Fruit fly (Drosophila melanogaster) whole organism, prepupa: ENCODE measurements around the gene CG14088.

ENCODE experiments used
- CG10631 ChIP-seq: fragments of 200-800 bp; sonication (Bioruptor generic); optimal IDR thresholded peaks from 2 replicates; lab custom pipeline; 2016; ENCODE audit warnings: missing biosample characterization, missing genetic modification characterization
- CG11294 ChIP-seq: fragments of 200-800 bp; sonication (Bioruptor generic); IDR thresholded peaks from 2 replicates; pipeline ENCODE4 v1.3.6; 2022; ENCODE audit warnings: missing biosample characterization, missing genetic modification characterization
- CG11762 ChIP-seq: fragments of 200-800 bp; sonication (Bioruptor generic); optimal IDR thresholded peaks from 3 replicates; lab custom pipeline; 2016; ENCODE audit warnings: missing biosample characterization, missing genetic modification characterization; ENCODE audit not compliant: insufficient read depth
- CG15336 ChIP-seq: fragments of 200-800 bp; sonication (Bioruptor generic); IDR thresholded peaks from 2 replicates; pipeline ENCODE4 v1.3.6; 2022; ENCODE audit warnings: missing biosample characterization, missing genetic modification characterization
- CG1621 ChIP-seq: fragments of 200-800 bp; sonication (Bioruptor generic); optimal IDR thresholded peaks from 3 replicates; lab custom pipeline; 2018; ENCODE audit warnings: missing biosample characterization, mild to moderate bottlenecking, missing genetic modification characterization
- CG3032 ChIP-seq: fragments of 200-800 bp; optimal IDR thresholded peaks from 2 replicates; lab custom pipeline; 2019; ENCODE audit warnings: missing biosample characterization, mild to moderate bottlenecking, missing genetic modification characterization, moderate library complexity
- CG31627 ChIP-seq: fragments of 200-800 bp; sonication (Bioruptor generic); optimal IDR thresholded peaks from 3 replicates; lab custom pipeline; 2016; ENCODE audit warnings: missing biosample characterization, missing genetic modification characterization
- CG32006 ChIP-seq: fragments of 200-800 bp; sonication (Bioruptor generic); optimal IDR thresholded peaks from 3 replicates; lab custom pipeline; 2017; ENCODE audit warnings: missing biosample characterization, mild to moderate bottlenecking, missing genetic modification characterization
- CG34406 ChIP-seq: fragments of 200-800 bp; sonication (Bioruptor generic); optimal IDR thresholded peaks from 3 replicates; lab custom pipeline; 2016; ENCODE audit warnings: missing biosample characterization, missing genetic modification characterization
- CG3919 ChIP-seq: fragments of 200-800 bp; sonication (Bioruptor generic); optimal IDR thresholded peaks from 3 replicates; lab custom pipeline; 2016; ENCODE audit warnings: missing biosample characterization, missing genetic modification characterization
- CG4318 ChIP-seq: fragments of 200-800 bp; sonication (Bioruptor generic); optimal IDR thresholded peaks from 3 replicates; lab custom pipeline; 2017; ENCODE audit warnings: missing biosample characterization, mild to moderate bottlenecking, missing genetic modification characterization
- CG6163 ChIP-seq: fragments of 200-800 bp; sonication (Bioruptor generic); IDR thresholded peaks from 3 replicates; pipeline ENCODE4 v1.3.6; 2022; ENCODE audit warnings: missing biosample characterization, missing genetic modification characterization
- CG6276 ChIP-seq: fragments of 200-800 bp; sonication (Bioruptor generic); optimal IDR thresholded peaks from 2 replicates; lab custom pipeline; 2017; ENCODE audit warnings: missing biosample characterization, mild to moderate bottlenecking, missing genetic modification characterization
- CG6792 ChIP-seq: fragments of 200-800 bp; sonication (Bioruptor generic); optimal IDR thresholded peaks from 3 replicates; lab custom pipeline; 2016; ENCODE audit warnings: missing biosample characterization, missing genetic modification characterization
- CG6808 ChIP-seq: fragments of 200-800 bp; sonication (Bioruptor generic); optimal IDR thresholded peaks from 3 replicates; lab custom pipeline; 2017; ENCODE audit warnings: missing biosample characterization, missing genetic modification characterization, mild to moderate bottlenecking, moderate library complexity, missing genetic modification reagents
- CG7368 ChIP-seq: fragments of 200-800 bp; sonication (Bioruptor generic); optimal IDR thresholded peaks from 3 replicates; lab custom pipeline; 2016; ENCODE audit warnings: missing biosample characterization, missing genetic modification characterization
- CG8119 ChIP-seq: fragments of 200-800 bp; sonication (Bioruptor generic); IDR thresholded peaks from 3 replicates; pipeline ENCODE4 v1.3.6; 2022; ENCODE audit warnings: missing biosample characterization, missing genetic modification characterization
- CG8319 ChIP-seq: fragments of 200-800 bp; sonication (Bioruptor generic); optimal IDR thresholded peaks from 3 replicates; lab custom pipeline; 2016; ENCODE audit warnings: missing biosample characterization, missing genetic modification characterization
- CG8632 ChIP-seq: fragments of 200-800 bp; sonication (Bioruptor generic); optimal IDR thresholded peaks from 3 replicates; lab custom pipeline; 2016; ENCODE audit warnings: missing biosample characterization, missing genetic modification characterization
- CG9139 ChIP-seq: fragments of 200-800 bp; sonication (Bioruptor generic); optimal IDR thresholded peaks from 3 replicates; lab custom pipeline; 2017; ENCODE audit warnings: missing biosample characterization, mild to moderate bottlenecking, missing genetic modification characterization
- Eip75B ChIP-seq: fragments of 200-800 bp; sonication (Bioruptor generic); optimal IDR thresholded peaks from 3 replicates; lab custom pipeline; 2016; ENCODE audit warnings: missing biosample characterization, missing genetic modification characterization
- Eip78C ChIP-seq: fragments of 200-800 bp; sonication (Bioruptor generic); peaks from one replicate; lab custom pipeline; 2016; ENCODE audit warnings: missing biosample characterization, missing genetic modification characterization
- Ets21C ChIP-seq: fragments of 200-800 bp; sonication (Bioruptor generic); optimal IDR thresholded peaks from 3 replicates; lab custom pipeline; 2016; ENCODE audit warnings: missing biosample characterization, missing genetic modification characterization
- Gug ChIP-seq: fragments of 200-800 bp; sonication (Bioruptor generic); IDR thresholded peaks from 2 replicates; pipeline ENCODE4 v1.3.6; 2022; ENCODE audit warnings: missing biosample characterization, missing genetic modification characterization
- Hr4 ChIP-seq: fragments of 200-800 bp; sonication (Bioruptor generic); optimal IDR thresholded peaks from 3 replicates; lab custom pipeline; 2016; ENCODE audit warnings: missing biosample characterization, missing genetic modification characterization
- Lpt ChIP-seq: fragments of 200-800 bp; sonication (Bioruptor generic); optimal IDR thresholded peaks from 3 replicates; lab custom pipeline; 2016; ENCODE audit warnings: missing biosample characterization, missing genetic modification characterization
- Met ChIP-seq: fragments of 200-800 bp; sonication (Bioruptor generic); optimal IDR thresholded peaks from 3 replicates; lab custom pipeline; 2016; ENCODE audit warnings: missing biosample characterization, missing genetic modification characterization
- OdsH ChIP-seq: fragments of 200-800 bp; sonication (Bioruptor generic); optimal IDR thresholded peaks from 3 replicates; lab custom pipeline; 2016; ENCODE audit warnings: missing biosample characterization, missing genetic modification characterization
- Sox102F ChIP-seq: fragments of 200-800 bp; sonication (Bioruptor generic); optimal IDR thresholded peaks from 2 replicates; lab custom pipeline; 2016; ENCODE audit warnings: missing biosample characterization, mild to moderate bottlenecking, missing genetic modification characterization
- Sox14 ChIP-seq: fragments of 200-800 bp; sonication (Bioruptor generic); optimal IDR thresholded peaks from 3 replicates; lab custom pipeline; 2016; ENCODE audit warnings: missing biosample characterization, missing genetic modification characterization
- Sox15 ChIP-seq: fragments of 200-800 bp; sonication (Bioruptor generic); optimal IDR thresholded peaks from 3 replicates; lab custom pipeline; 2016; ENCODE audit warnings: missing biosample characterization, missing genetic modification characterization
- achi ChIP-seq: fragments of 200-800 bp; sonication (Bioruptor generic); optimal IDR thresholded peaks from 3 replicates; lab custom pipeline; 2016; ENCODE audit warnings: missing biosample characterization, missing genetic modification characterization
- cyc ChIP-seq: fragments of 200-800 bp; sonication (Bioruptor generic); optimal IDR thresholded peaks from 3 replicates; lab custom pipeline; 2016; ENCODE audit warnings: missing biosample characterization, missing genetic modification characterization
- dsx ChIP-seq: fragments of 200-800 bp; optimal IDR thresholded peaks from 3 replicates; lab custom pipeline; 2019; ENCODE audit warnings: missing biosample characterization, mild to moderate bottlenecking, missing genetic modification characterization, moderate library complexity; ENCODE audit not compliant: poor library complexity, severe bottlenecking
- eg ChIP-seq: fragments of 200-800 bp; sonication (Bioruptor generic); IDR thresholded peaks from 3 replicates; pipeline ENCODE4 v1.3.6; 2022; ENCODE audit warnings: missing biosample characterization, missing genetic modification characterization
- esn ChIP-seq: fragments of 200-800 bp; sonication (Bioruptor generic); optimal IDR thresholded peaks from 2 replicates; lab custom pipeline; 2016; ENCODE audit warnings: missing biosample characterization, mild to moderate bottlenecking, missing genetic modification characterization, moderate library complexity
- fd59A ChIP-seq: fragments of 200-800 bp; sonication (Bioruptor generic); optimal IDR thresholded peaks from 2 replicates; lab custom pipeline; 2017; ENCODE audit warnings: missing biosample characterization, mild to moderate bottlenecking, missing genetic modification characterization, missing genetic modification reagents
- fd85E ChIP-seq: fragments of 200-800 bp; sonication (Bioruptor generic); optimal IDR thresholded peaks from 3 replicates; lab custom pipeline; 2016; ENCODE audit warnings: missing biosample characterization, missing genetic modification characterization
- fkh ChIP-seq: fragments of 200-800 bp; sonication (Bioruptor generic); optimal IDR thresholded peaks from 3 replicates; lab custom pipeline; 2017; ENCODE audit warnings: missing biosample characterization, mild to moderate bottlenecking, missing genetic modification characterization, moderate library complexity
- pdm3 ChIP-seq: fragments of 200-800 bp; sonication (Bioruptor generic); optimal IDR thresholded peaks from 3 replicates; lab custom pipeline; 2016; ENCODE audit warnings: missing biosample characterization, missing genetic modification characterization
- salr ChIP-seq, 2 experiments: fragments of 200-800 bp; sonication (Bioruptor generic); optimal IDR thresholded peaks; 3 replicates each; lab custom pipeline; 2016 to 2018; ENCODE audit warnings: missing biosample characterization in 2 of 2, missing genetic modification characterization in 2 of 2, mild to moderate bottlenecking in 1 of 2
- spab ChIP-seq: fragments of 200-800 bp; sonication (Bioruptor generic); optimal IDR thresholded peaks from 2 replicates; lab custom pipeline; 2017; ENCODE audit warnings: missing biosample characterization, mild to moderate bottlenecking, missing genetic modification characterization, missing genetic modification reagents
- ss ChIP-seq, 2 experiments: fragments of 200-800 bp; sonication (Bioruptor generic); optimal IDR thresholded peaks; 2 replicates in 1 of 2; 3 replicates in 1 of 2; lab custom pipeline; 2017 to 2018; ENCODE audit warnings: mild to moderate bottlenecking in 2 of 2, missing biosample characterization in 2 of 2, missing genetic modification characterization in 2 of 2, moderate library complexity in 1 of 2
- svp ChIP-seq: fragments of 200-800 bp; sonication (Bioruptor generic); peaks from one replicate; lab custom pipeline; 2016; ENCODE audit warnings: missing biosample characterization, missing genetic modification characterization
- topi ChIP-seq: fragments of 200-800 bp; sonication (Bioruptor generic); optimal IDR thresholded peaks from 3 replicates; lab custom pipeline; 2016; ENCODE audit warnings: missing biosample characterization, missing genetic modification characterization
- vri ChIP-seq: fragments of 200-800 bp; sonication (Bioruptor generic); optimal IDR thresholded peaks from 3 replicates; lab custom pipeline; 2016; ENCODE audit warnings: missing biosample characterization, mild to moderate bottlenecking, missing genetic modification characterization

CG14088 gene

dm6 chr3L:19270542-19270941 is at the start of gene CG14088:
Gene CG14088, minus strand, starts transcription at chr3L:19270642.
- TF ChIP-seq CG32006 (GFP tag; lab: Kevin White, UChicago): no peak
- TF ChIP-seq fkh (GFP tag; lab: Kevin White, UChicago): no peak
- no peak for TF ChIP-seq CG6792 (GFP tag; lab: Kevin White, UChicago)
- TF ChIP-seq CG11762: no peak
- TF ChIP-seq Eip78C (GFP tag; lab: Kevin White, UChicago): no peak
- no peak for TF ChIP-seq Sox15 (GFP tag; lab: Kevin White, UChicago)
- TF ChIP-seq Eip75B (GFP tag; lab: Kevin White, UChicago): no peak
- TF ChIP-seq dsx (GFP tag; lab: Kevin White, UChicago): no peak
- TF ChIP-seq OdsH: no peak
- TF ChIP-seq vri: no peak
- no peak for TF ChIP-seq fd59A (GFP tag; lab: Kevin White, UChicago)
- TF ChIP-seq topi: no peak
- no peak for TF ChIP-seq CG8632 (GFP tag; lab: Kevin White, UChicago)

- TF ChIP-seq CG6276 (GFP tag; lab: Kevin White, UChicago) (no peak), Ets21C (GFP tag; lab: Kevin White, UChicago) (no peak), pdm3 (GFP tag; lab: Kevin White, UChicago) (no peak), svp (GFP tag; lab: Kevin White, UChicago) (no peak), CG9139 (no peak), CG11294 (no peak), Sox102F (GFP tag; lab: Kevin White, UChicago) (no peak), CG3032 (no peak), CG15336 (GFP tag; lab: Robert Waterston, UW) (0 out of 2 replicates have a peak, but pooled peaks have one; percentile 17), Met (GFP tag; lab: Kevin White, UChicago) (no peak), Hr4 (GFP tag; lab: Kevin White, UChicago) (peak; percentile 33), achi (GFP tag; lab: Kevin White, UChicago) (no peak), CG10631 (GFP tag; lab: Kevin White, UChicago) (peak; percentile 0), fd85E (GFP tag; lab: Kevin White, UChicago) (no peak), OdsH (no peak), spab (GFP tag; lab: Kevin White, UChicago) (no peak), CG32006 (GFP tag; lab: Kevin White, UChicago) (peak; percentile 56), Eip78C (GFP tag; lab: Kevin White, UChicago) (peak; percentile 33), fd59A (GFP tag; lab: Kevin White, UChicago) (no peak), CG7368 (GFP tag; lab: Kevin White, UChicago) (no peak), cyc (no peak), vri (no peak), fkh (GFP tag; lab: Kevin White, UChicago) (no peak), salr (GFP tag; optimal IDR thresholded peaks at IDR 0.05; lab: Kevin White, UChicago) (no peak), CG4318 (peak; percentile 25)
These were observed 46.2 kb upstream of the CG14088 start for dm6 chr3L:19316638-19317037.

- no peak for TF ChIP-seq CG3032
- TF ChIP-seq Lpt (GFP tag; lab: Kevin White, UChicago): peak; percentile 91
- TF ChIP-seq Eip78C (GFP tag; lab: Kevin White, UChicago): no peak
- TF ChIP-seq pdm3 (GFP tag; lab: Kevin White, UChicago): peak; percentile 76
- TF ChIP-seq achi (GFP tag; lab: Kevin White, UChicago): peak; percentile 71
- TF ChIP-seq Eip75B (GFP tag; lab: Kevin White, UChicago): peak; percentile 37
- no peak for TF ChIP-seq ss (GFP tag; optimal IDR thresholded peaks at IDR 0.05; lab: Kevin White, UChicago)
- TF ChIP-seq Ets21C (GFP tag; lab: Kevin White, UChicago): no peak
- TF ChIP-seq eg: peak; percentile 93
- TF ChIP-seq esn: no peak
- TF ChIP-seq CG8119 (GFP tag; lab: Robert Waterston, UW): peak; percentile 88
- no peak for TF ChIP-seq Sox15 (GFP tag; lab: Kevin White, UChicago)
- no peak for TF ChIP-seq CG6792 (GFP tag; lab: Kevin White, UChicago)
- peak; percentile 70 for TF ChIP-seq CG3919 (GFP tag; lab: Kevin White, UChicago)
- no peak for TF ChIP-seq Met (GFP tag; lab: Kevin White, UChicago)
- peak; percentile 87 for TF ChIP-seq CG11294
- peak in 1 of 2 experiments; percentile 73 for TF ChIP-seq salr (GFP tag; optimal IDR thresholded peaks at IDR 0.05; lab: Kevin White, UChicago)
- peak; percentile 94 for TF ChIP-seq CG6163 (GFP tag; lab: Robert Waterston, UW)
- TF ChIP-seq fd59A (GFP tag; lab: Kevin White, UChicago): no peak
- TF ChIP-seq CG15336 (GFP tag; lab: Robert Waterston, UW): peak; percentile 94
- no peak for TF ChIP-seq CG1621 (tag; lab: Kevin White, UChicago)
- TF ChIP-seq cyc: no peak
- TF ChIP-seq CG8319 (GFP tag; lab: Kevin White, UChicago): no peak
- TF ChIP-seq CG31627 (GFP tag; lab: Kevin White, UChicago): peak; percentile 16
- peak; percentile 83 for TF ChIP-seq Gug (GFP tag; lab: Robert Waterston, UW)
- peak; percentile 16 for TF ChIP-seq CG34406
- no peak for TF ChIP-seq Sox14
- TF ChIP-seq CG4318: peak; percentile 65
- TF ChIP-seq Sox102F (GFP tag; lab: Kevin White, UChicago): no peak
- TF ChIP-seq CG6808 (GFP tag; lab: Kevin White, UChicago): no peak
- no peak for TF ChIP-seq fkh (GFP tag; lab: Kevin White, UChicago)
These were observed 44.4 kb upstream of the CG14088 start for dm6 chr3L:19314877-19315276.
